Worm (Caenorhabditis elegans) whole organism, L3 larva: ENCODE data around the gene gfat-1.

ENCODE experiments used
- ZK546.5 ChIP-seq: sonication (generic microtip); optimal IDR thresholded peaks from 2 replicates; lab custom pipeline; 2017; ENCODE audit warnings: missing biosample characterization, missing genetic modification characterization
- ceh-9 ChIP-seq: sonication (generic microtip); optimal IDR thresholded peaks from 2 replicates; lab custom pipeline; 2018; ENCODE audit warnings: missing biosample characterization, missing genetic modification characterization
- elt-2 ChIP-seq: sonication (generic microtip); optimal IDR thresholded peaks from 2 replicates; lab custom pipeline; 2016; ENCODE audit warnings: missing genetic modification reagents, mild to moderate bottlenecking, missing genetic modification characterization, missing compliant biosample characterization
- jun-1 ChIP-seq: fragments of 150-350 bp; optimal IDR thresholded peaks from 2 replicates; lab custom pipeline; 2014; ENCODE audit warnings: missing biosample characterization, missing genetic modification reagents, missing genetic modification characterization
- nhr-23 ChIP-seq: fragments of 150-350 bp; optimal IDR thresholded peaks from 2 replicates; lab custom pipeline; 2014; ENCODE audit warnings: missing biosample characterization, missing genetic modification reagents, missing genetic modification characterization
- zag-1 ChIP-seq: fragments of 150-350 bp; optimal IDR thresholded peaks from 2 replicates; lab custom pipeline; 2014; ENCODE audit warnings: missing biosample characterization, missing genetic modification characterization
- ztf-11 ChIP-seq: fragments of 150-350 bp; optimal IDR thresholded peaks from 2 replicates; lab custom pipeline; 2014; ENCODE audit warnings: missing biosample characterization, missing genetic modification characterization

ce11 chrII:11622605-11623004 lies 27.4 kb upstream of the gfat-1 start:
- TF ChIP-seq nhr-23 (tag; lab: Kevin White, UChicago) = no peak
- no peak for TF ChIP-seq ztf-11 (tag; lab: Kevin White, UChicago)
- no peak for TF ChIP-seq jun-1 (tag; lab: Kevin White, UChicago)
- no peak for TF ChIP-seq elt-2
- TF ChIP-seq zag-1 = no peak
- TF ChIP-seq ZK546.5 (tag; lab: Kevin White, UChicago) = no peak
- TF ChIP-seq ceh-9 (tag; lab: Kevin White, UChicago) = no peak
